Worm (Caenorhabditis elegans) whole organism, midembryonic: ENCODE measurements around the gene F54E2.5.

ENCODE experiments used
- T22C8.4 ChIP-seq: fragments of 200-800 bp; sonication (Bioruptor generic); IDR thresholded peaks from 2 replicates; pipeline ENCODE4 v1.3.6; 2022; ENCODE audit warnings: missing genetic modification characterization, missing compliant biosample characterization
- cog-1 ChIP-seq: sonication (generic microtip); optimal IDR thresholded peaks from 2 replicates; lab custom pipeline; 2016; ENCODE audit warnings: missing genetic modification characterization, missing compliant biosample characterization
- flt-1 ChIP-seq: fragments of 200-800 bp; sonication (Bioruptor generic); IDR thresholded peaks from 2 replicates; pipeline ENCODE4 v1.3.6; 2022; ENCODE audit warnings: missing genetic modification characterization, missing compliant biosample characterization
- klf-2 ChIP-seq: fragments of 200-800 bp; sonication (Bioruptor generic); conservative IDR thresholded peaks from 2 replicates; pipeline ENCODE4 v1.3.6; 2022; ENCODE audit warnings: missing genetic modification reagents, missing genetic modification characterization, missing compliant biosample characterization
- med-1 ChIP-seq: sonication (generic microtip); optimal IDR thresholded peaks from 2 replicates; lab custom pipeline; 2017; ENCODE audit warnings: missing genetic modification characterization, mild to moderate bottlenecking, missing compliant biosample characterization, antibody characterized with exemption, missing genetic modification reagents; ENCODE audit not compliant: insufficient read depth
- ref-1 ChIP-seq: fragments of 200-800 bp; sonication (Bioruptor generic); conservative IDR thresholded peaks from 2 replicates; pipeline ENCODE4 v1.3.6; 2022; ENCODE audit warnings: missing genetic modification reagents, missing genetic modification characterization, missing compliant biosample characterization
- tab-1 ChIP-seq: fragments of 200-800 bp; sonication (Bioruptor generic); IDR thresholded peaks from 2 replicates; pipeline ENCODE4 v1.3.6; 2022; ENCODE audit warnings: missing genetic modification characterization, missing compliant biosample characterization
- ztf-23 ChIP-seq: fragments of 200-800 bp; sonication (Bioruptor generic); IDR thresholded peaks from 2 replicates; pipeline ENCODE4 v1.3.6; 2022; ENCODE audit warnings: missing genetic modification reagents, missing genetic modification characterization, missing compliant biosample characterization
- ztf-29 ChIP-seq: fragments of 200-800 bp; sonication (Bioruptor generic); IDR thresholded peaks from 2 replicates; pipeline ENCODE4 v1.3.6; 2022; ENCODE audit warnings: missing genetic modification reagents, missing genetic modification characterization, missing compliant biosample characterization

Gene F54E2.5

DNA sequence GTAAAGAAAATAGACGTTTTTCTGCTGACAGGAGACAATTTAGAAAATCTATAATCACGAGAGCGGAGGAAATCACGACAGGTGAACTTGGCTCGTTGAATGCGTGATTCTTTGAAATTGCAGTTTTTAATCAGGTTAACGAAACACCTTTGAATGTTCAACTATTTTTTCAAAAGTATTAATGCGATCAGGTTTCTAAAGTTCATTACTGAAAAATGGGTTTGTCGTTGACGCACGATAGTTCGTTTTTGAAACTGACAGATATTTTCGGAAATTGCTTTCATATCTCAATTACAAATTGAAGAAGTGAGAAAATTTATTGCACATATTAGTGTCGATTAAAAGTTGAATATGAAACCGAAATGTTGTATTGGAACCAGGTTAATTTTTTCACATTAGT is at the start of gene F54E2.5:
F54E2.5 (minus strand) TSS at position 101 of the 400 bp plus-strand sequence.
- TF ChIP-seq tab-1 (GFP tag; lab: Robert Waterston, UW) (no peak), ref-1 (GFP tag; lab: Robert Waterston, UW) (no peak), flt-1 (GFP tag; lab: Robert Waterston, UW) (no peak), ztf-23 (GFP tag; lab: Robert Waterston, UW) (no peak), med-1 (GFP tag; lab: Kevin White, UChicago) (no peak), ztf-29 (GFP tag; lab: Robert Waterston, UW) (no peak), klf-2 (GFP tag; lab: Robert Waterston, UW) (no peak), T22C8.4 (GFP tag; lab: Robert Waterston, UW) (no peak), cog-1 (tag; lab: Kevin White, UChicago) (no peak)

DNA sequence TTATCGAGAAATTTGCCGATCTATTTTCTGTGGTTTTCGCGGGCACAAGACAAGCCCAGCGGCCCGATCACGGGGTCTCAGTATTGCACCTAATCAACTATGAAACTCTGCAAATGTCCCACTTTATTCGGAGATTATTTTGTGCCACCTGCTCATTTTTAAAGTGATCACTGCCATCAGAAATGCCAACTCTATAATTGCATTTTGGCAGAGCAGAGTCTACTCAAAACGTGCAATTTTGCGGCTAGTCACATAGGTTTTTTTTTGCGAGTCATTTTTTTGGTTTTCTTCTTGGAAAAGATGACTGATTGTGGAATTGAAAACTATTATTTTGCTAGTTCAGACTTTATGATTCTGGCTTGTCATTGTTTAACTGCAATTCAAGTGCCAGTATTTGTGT is 49.0 kb upstream of the F54E2.5 start, which contains the start of gene srh-240:
srh-240 (plus strand) TSS at position 301 of the 400 bp plus-strand sequence.
- TF ChIP-seq ztf-23 (GFP tag; lab: Robert Waterston, UW) (no peak), ztf-29 (GFP tag; lab: Robert Waterston, UW) (no peak), cog-1 (tag; lab: Kevin White, UChicago) (no peak), med-1 (GFP tag; lab: Kevin White, UChicago) (no peak), flt-1 (GFP tag; lab: Robert Waterston, UW) (no peak), tab-1 (GFP tag; lab: Robert Waterston, UW) (no peak), ref-1 (GFP tag; lab: Robert Waterston, UW) (no peak), T22C8.4 (GFP tag; lab: Robert Waterston, UW) (no peak), klf-2 (GFP tag; lab: Robert Waterston, UW) (no peak)

DNA sequence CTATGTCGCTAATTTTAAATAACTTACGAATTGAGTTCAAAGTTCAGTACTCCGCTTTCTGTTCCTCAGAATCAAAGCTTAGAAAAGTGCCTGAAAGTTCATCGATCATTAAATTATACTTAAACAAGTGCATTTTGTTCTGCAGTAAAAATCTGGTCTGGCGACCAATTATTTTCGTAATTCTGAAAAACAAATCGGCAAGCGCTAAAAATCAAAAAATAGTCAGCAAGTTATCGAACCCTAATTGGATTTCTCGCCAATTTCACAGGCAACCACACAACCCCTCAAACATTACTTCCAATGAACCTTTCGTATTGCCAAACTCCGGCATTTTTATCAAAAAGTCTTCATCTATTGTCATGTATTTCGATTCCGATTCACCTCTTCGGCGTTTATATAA is 47.2 kb upstream of the F54E2.5 start, which contains the start of gene srh-272:
srh-272 (plus strand) TSS at position 301 of the 400 bp plus-strand sequence.
- TF ChIP-seq ztf-29 (GFP tag; lab: Robert Waterston, UW) (no peak), ref-1 (GFP tag; lab: Robert Waterston, UW) (no peak), flt-1 (GFP tag; lab: Robert Waterston, UW) (no peak), tab-1 (GFP tag; lab: Robert Waterston, UW) (no peak), T22C8.4 (GFP tag; lab: Robert Waterston, UW) (no peak), med-1 (GFP tag; lab: Kevin White, UChicago) (no peak), klf-2 (GFP tag; lab: Robert Waterston, UW) (no peak), ztf-23 (GFP tag; lab: Robert Waterston, UW) (no peak), cog-1 (tag; lab: Kevin White, UChicago) (no peak)

- TF ChIP-seq T22C8.4 (GFP tag; lab: Robert Waterston, UW) (no peak), ztf-29 (GFP tag; lab: Robert Waterston, UW) (no peak), ztf-23 (GFP tag; lab: Robert Waterston, UW) (no peak), med-1 (GFP tag; lab: Kevin White, UChicago) (no peak), tab-1 (GFP tag; lab: Robert Waterston, UW) (no peak), cog-1 (tag; lab: Kevin White, UChicago) (no peak), flt-1 (GFP tag; lab: Robert Waterston, UW) (no peak), ref-1 (GFP tag; lab: Robert Waterston, UW) (no peak), klf-2 (GFP tag; lab: Robert Waterston, UW) (no peak)
Measured at ce11 chrV:2861505-2861904, 45.6 kb upstream of the F54E2.5 start, which contains the start of gene srh-270. TSS of gene srh-270 (minus strand) at chrV:2861605.

DNA sequence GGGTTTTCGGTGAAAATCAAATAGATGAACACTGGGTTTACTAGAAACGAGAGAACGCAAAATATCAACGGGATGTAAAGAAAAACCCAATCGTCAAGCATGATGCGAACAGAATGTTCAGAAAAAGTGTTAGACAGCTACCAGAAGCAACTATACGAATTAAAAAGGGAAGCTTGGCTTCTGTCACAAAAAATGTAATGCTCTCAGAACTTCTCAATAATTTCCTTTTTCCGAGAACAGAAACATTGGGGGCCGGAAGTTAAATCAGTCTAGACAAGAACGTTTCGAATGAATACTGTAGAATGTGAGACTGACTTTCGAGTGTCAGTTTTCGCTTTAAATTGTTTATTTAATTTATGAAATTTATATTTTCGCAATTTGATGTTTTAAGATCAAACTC is 43.9 kb upstream of the F54E2.5 start, which contains the start of gene srj-54:
srj-54 (minus strand) TSS at position 101 of the 400 bp plus-strand sequence.
- TF ChIP-seq ztf-23 (GFP tag; lab: Robert Waterston, UW) (no peak), T22C8.4 (GFP tag; lab: Robert Waterston, UW) (no peak), klf-2 (GFP tag; lab: Robert Waterston, UW) (no peak), cog-1 (tag; lab: Kevin White, UChicago) (no peak), ztf-29 (GFP tag; lab: Robert Waterston, UW) (no peak), ref-1 (GFP tag; lab: Robert Waterston, UW) (no peak), tab-1 (GFP tag; lab: Robert Waterston, UW) (no peak), flt-1 (GFP tag; lab: Robert Waterston, UW) (no peak), med-1 (GFP tag; lab: Kevin White, UChicago) (no peak)

DNA sequence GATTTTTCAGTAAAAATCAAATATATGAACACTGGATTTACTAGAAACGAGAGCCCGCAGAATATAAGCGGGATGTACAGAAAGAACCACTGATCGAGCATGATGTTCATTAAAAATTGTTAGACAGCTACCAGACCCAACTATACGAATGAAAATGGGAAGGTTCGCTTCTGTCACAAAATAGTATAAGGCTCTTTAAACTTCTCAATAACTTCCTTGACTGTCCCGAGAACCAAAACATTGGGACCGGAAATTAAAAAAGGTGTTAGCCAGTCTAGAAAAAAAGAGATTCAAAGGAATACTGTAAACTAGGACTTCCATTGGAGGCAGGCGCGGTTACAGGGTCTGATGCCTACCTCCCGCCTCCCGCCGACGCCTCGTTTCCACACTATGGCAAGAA is 42.0 kb upstream of the F54E2.5 start, which contains the start of gene srj-55:
srj-55 (minus strand) TSS at position 101 of the 400 bp plus-strand sequence.
- TF ChIP-seq ref-1 (GFP tag; lab: Robert Waterston, UW) = no peak
- TF ChIP-seq klf-2 (GFP tag; lab: Robert Waterston, UW) = no peak

ce11 chrV:2855473-2855872 is 39.6 kb upstream of the F54E2.5 start, which contains the start of gene srj-57:
TSS of gene srj-57 (minus strand) at chrV:2855573.
- TF ChIP-seq ref-1 (GFP tag; lab: Robert Waterston, UW) (no peak), ztf-29 (GFP tag; lab: Robert Waterston, UW) (no peak), flt-1 (GFP tag; lab: Robert Waterston, UW) (no peak), cog-1 (tag; lab: Kevin White, UChicago) (no peak), T22C8.4 (GFP tag; lab: Robert Waterston, UW) (no peak), tab-1 (GFP tag; lab: Robert Waterston, UW) (no peak), ztf-23 (GFP tag; lab: Robert Waterston, UW) (no peak)

DNA sequence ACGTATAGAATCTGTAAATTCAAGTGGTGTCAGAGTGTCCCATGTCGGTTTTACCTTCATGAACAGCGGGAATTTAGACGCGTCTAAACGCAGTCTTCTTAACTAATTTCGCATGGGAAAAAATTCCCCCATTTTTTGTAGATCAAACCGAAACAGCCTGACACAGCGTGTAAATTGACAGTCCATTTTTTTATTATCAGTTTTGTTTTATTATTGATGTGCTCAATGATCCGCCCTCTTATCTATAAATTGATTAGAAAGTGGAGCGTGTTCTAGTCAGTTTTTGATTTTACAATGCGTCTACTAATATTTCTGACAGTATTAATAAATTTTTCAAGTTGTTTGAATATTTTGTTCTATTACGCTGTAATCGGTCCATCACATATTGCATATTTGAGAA is 33.2 kb upstream of the F54E2.5 start, which contains the start of gene ugt-53:
ugt-53 (plus strand) TSS at position 273 of the 400 bp plus-strand sequence.
- TF ChIP-seq med-1 (GFP tag; lab: Kevin White, UChicago) (no peak), flt-1 (GFP tag; lab: Robert Waterston, UW) (no peak), T22C8.4 (GFP tag; lab: Robert Waterston, UW) (no peak), ztf-29 (GFP tag; lab: Robert Waterston, UW) (no peak), tab-1 (GFP tag; lab: Robert Waterston, UW) (no peak), klf-2 (GFP tag; lab: Robert Waterston, UW) (no peak), ref-1 (GFP tag; lab: Robert Waterston, UW) (no peak), ztf-23 (GFP tag; lab: Robert Waterston, UW) (no peak), cog-1 (tag; lab: Kevin White, UChicago) (no peak)
